Fruit fly (Drosophila melanogaster) whole organism, prepupa: ENCODE data around the gene ocn.

ENCODE experiments used
- CG10631 ChIP-seq: fragments of 200-800 bp; sonication (Bioruptor generic); optimal IDR thresholded peaks from 2 replicates; lab custom pipeline; 2016; ENCODE audit warnings: missing biosample characterization, missing genetic modification characterization
- CG10669 ChIP-seq: fragments of 200-800 bp; sonication (Bioruptor generic); optimal IDR thresholded peaks from 3 replicates; lab custom pipeline; 2018; ENCODE audit warnings: missing biosample characterization, mild to moderate bottlenecking, missing genetic modification characterization, moderate library complexity
- CG11294 ChIP-seq: fragments of 200-800 bp; sonication (Bioruptor generic); IDR thresholded peaks from 2 replicates; pipeline ENCODE4 v1.3.6; 2022; ENCODE audit warnings: missing biosample characterization, missing genetic modification characterization
- CG11762 ChIP-seq: fragments of 200-800 bp; sonication (Bioruptor generic); optimal IDR thresholded peaks from 3 replicates; lab custom pipeline; 2016; ENCODE audit warnings: missing biosample characterization, missing genetic modification characterization; ENCODE audit not compliant: insufficient read depth
- CG15336 ChIP-seq: fragments of 200-800 bp; sonication (Bioruptor generic); IDR thresholded peaks from 2 replicates; pipeline ENCODE4 v1.3.6; 2022; ENCODE audit warnings: missing biosample characterization, missing genetic modification characterization
- CG16779 ChIP-seq: fragments of 200-800 bp; sonication (Bioruptor generic); optimal IDR thresholded peaks from 3 replicates; lab custom pipeline; 2017; ENCODE audit warnings: missing biosample characterization, mild to moderate bottlenecking, missing genetic modification characterization
- CG3032 ChIP-seq: fragments of 200-800 bp; optimal IDR thresholded peaks from 2 replicates; lab custom pipeline; 2019; ENCODE audit warnings: missing biosample characterization, mild to moderate bottlenecking, missing genetic modification characterization, moderate library complexity
- CG31627 ChIP-seq: fragments of 200-800 bp; sonication (Bioruptor generic); optimal IDR thresholded peaks from 3 replicates; lab custom pipeline; 2016; ENCODE audit warnings: missing biosample characterization, missing genetic modification characterization
- CG32006 ChIP-seq: fragments of 200-800 bp; sonication (Bioruptor generic); optimal IDR thresholded peaks from 3 replicates; lab custom pipeline; 2017; ENCODE audit warnings: missing biosample characterization, mild to moderate bottlenecking, missing genetic modification characterization
- CG34406 ChIP-seq: fragments of 200-800 bp; sonication (Bioruptor generic); optimal IDR thresholded peaks from 3 replicates; lab custom pipeline; 2016; ENCODE audit warnings: missing biosample characterization, missing genetic modification characterization
- CG3919 ChIP-seq: fragments of 200-800 bp; sonication (Bioruptor generic); optimal IDR thresholded peaks from 3 replicates; lab custom pipeline; 2016; ENCODE audit warnings: missing biosample characterization, missing genetic modification characterization
- CG4318 ChIP-seq: fragments of 200-800 bp; sonication (Bioruptor generic); optimal IDR thresholded peaks from 3 replicates; lab custom pipeline; 2017; ENCODE audit warnings: missing biosample characterization, mild to moderate bottlenecking, missing genetic modification characterization
- CG6163 ChIP-seq: fragments of 200-800 bp; sonication (Bioruptor generic); IDR thresholded peaks from 3 replicates; pipeline ENCODE4 v1.3.6; 2022; ENCODE audit warnings: missing biosample characterization, missing genetic modification characterization
- CG6276 ChIP-seq: fragments of 200-800 bp; sonication (Bioruptor generic); optimal IDR thresholded peaks from 2 replicates; lab custom pipeline; 2017; ENCODE audit warnings: missing biosample characterization, mild to moderate bottlenecking, missing genetic modification characterization
- CG6792 ChIP-seq: fragments of 200-800 bp; sonication (Bioruptor generic); optimal IDR thresholded peaks from 3 replicates; lab custom pipeline; 2016; ENCODE audit warnings: missing biosample characterization, missing genetic modification characterization
- CG6808 ChIP-seq: fragments of 200-800 bp; sonication (Bioruptor generic); optimal IDR thresholded peaks from 3 replicates; lab custom pipeline; 2017; ENCODE audit warnings: missing biosample characterization, missing genetic modification characterization, mild to moderate bottlenecking, moderate library complexity, missing genetic modification reagents
- CG6854 ChIP-seq: fragments of 200-800 bp; sonication (Bioruptor generic); optimal IDR thresholded peaks from 2 replicates; lab custom pipeline; 2017; ENCODE audit warnings: missing biosample characterization, mild to moderate bottlenecking, missing genetic modification characterization
- CG7368 ChIP-seq: fragments of 200-800 bp; sonication (Bioruptor generic); optimal IDR thresholded peaks from 3 replicates; lab custom pipeline; 2016; ENCODE audit warnings: missing biosample characterization, missing genetic modification characterization
- CG8319 ChIP-seq: fragments of 200-800 bp; sonication (Bioruptor generic); optimal IDR thresholded peaks from 3 replicates; lab custom pipeline; 2016; ENCODE audit warnings: missing biosample characterization, missing genetic modification characterization
- CG8632 ChIP-seq: fragments of 200-800 bp; sonication (Bioruptor generic); optimal IDR thresholded peaks from 3 replicates; lab custom pipeline; 2016; ENCODE audit warnings: missing biosample characterization, missing genetic modification characterization
- CG9139 ChIP-seq: fragments of 200-800 bp; sonication (Bioruptor generic); optimal IDR thresholded peaks from 3 replicates; lab custom pipeline; 2017; ENCODE audit warnings: missing biosample characterization, mild to moderate bottlenecking, missing genetic modification characterization
- Eip75B ChIP-seq: fragments of 200-800 bp; sonication (Bioruptor generic); optimal IDR thresholded peaks from 3 replicates; lab custom pipeline; 2016; ENCODE audit warnings: missing biosample characterization, missing genetic modification characterization
- Ets21C ChIP-seq: fragments of 200-800 bp; sonication (Bioruptor generic); optimal IDR thresholded peaks from 3 replicates; lab custom pipeline; 2016; ENCODE audit warnings: missing biosample characterization, missing genetic modification characterization
- Ets96B ChIP-seq: fragments of 200-800 bp; optimal IDR thresholded peaks from 2 replicates; lab custom pipeline; 2019; ENCODE audit warnings: missing biosample characterization, mild to moderate bottlenecking, missing genetic modification characterization, moderate library complexity
- Hr38 ChIP-seq: sonication (Bioruptor generic); optimal IDR thresholded peaks from 2 replicates; lab custom pipeline; 2016; ENCODE audit warnings: missing biosample characterization, missing genetic modification characterization
- Hr4 ChIP-seq: fragments of 200-800 bp; sonication (Bioruptor generic); optimal IDR thresholded peaks from 3 replicates; lab custom pipeline; 2016; ENCODE audit warnings: missing biosample characterization, missing genetic modification characterization
- Lpt ChIP-seq: fragments of 200-800 bp; sonication (Bioruptor generic); optimal IDR thresholded peaks from 3 replicates; lab custom pipeline; 2016; ENCODE audit warnings: missing biosample characterization, missing genetic modification characterization
- Met ChIP-seq: fragments of 200-800 bp; sonication (Bioruptor generic); optimal IDR thresholded peaks from 3 replicates; lab custom pipeline; 2016; ENCODE audit warnings: missing biosample characterization, missing genetic modification characterization
- OdsH ChIP-seq: fragments of 200-800 bp; sonication (Bioruptor generic); optimal IDR thresholded peaks from 3 replicates; lab custom pipeline; 2016; ENCODE audit warnings: missing biosample characterization, missing genetic modification characterization
- Smox ChIP-seq: fragments of 200-800 bp; sonication (Bioruptor generic); optimal IDR thresholded peaks from 3 replicates; lab custom pipeline; 2016; ENCODE audit warnings: missing biosample characterization, missing genetic modification characterization
- Sox102F ChIP-seq: fragments of 200-800 bp; sonication (Bioruptor generic); optimal IDR thresholded peaks from 2 replicates; lab custom pipeline; 2016; ENCODE audit warnings: missing biosample characterization, mild to moderate bottlenecking, missing genetic modification characterization
- Sox14 ChIP-seq: fragments of 200-800 bp; sonication (Bioruptor generic); optimal IDR thresholded peaks from 3 replicates; lab custom pipeline; 2016; ENCODE audit warnings: missing biosample characterization, missing genetic modification characterization
- Sox15 ChIP-seq: fragments of 200-800 bp; sonication (Bioruptor generic); optimal IDR thresholded peaks from 3 replicates; lab custom pipeline; 2016; ENCODE audit warnings: missing biosample characterization, missing genetic modification characterization
- achi ChIP-seq: fragments of 200-800 bp; sonication (Bioruptor generic); optimal IDR thresholded peaks from 3 replicates; lab custom pipeline; 2016; ENCODE audit warnings: missing biosample characterization, missing genetic modification characterization
- acj6 ChIP-seq: fragments of 200-800 bp; sonication (Bioruptor generic); optimal IDR thresholded peaks from 3 replicates; lab custom pipeline; 2016; ENCODE audit warnings: missing biosample characterization, missing genetic modification characterization
- cyc ChIP-seq: fragments of 200-800 bp; sonication (Bioruptor generic); optimal IDR thresholded peaks from 3 replicates; lab custom pipeline; 2016; ENCODE audit warnings: missing biosample characterization, missing genetic modification characterization
- dac ChIP-seq: fragments of 200-800 bp; sonication (Bioruptor generic); optimal IDR thresholded peaks from 2 replicates; lab custom pipeline; 2017; ENCODE audit warnings: missing biosample characterization, mild to moderate bottlenecking, missing genetic modification characterization
- dsx ChIP-seq: fragments of 200-800 bp; optimal IDR thresholded peaks from 3 replicates; lab custom pipeline; 2019; ENCODE audit warnings: missing biosample characterization, mild to moderate bottlenecking, missing genetic modification characterization, moderate library complexity; ENCODE audit not compliant: poor library complexity, severe bottlenecking
- eg ChIP-seq: fragments of 200-800 bp; sonication (Bioruptor generic); IDR thresholded peaks from 3 replicates; pipeline ENCODE4 v1.3.6; 2022; ENCODE audit warnings: missing biosample characterization, missing genetic modification characterization
- esn ChIP-seq: fragments of 200-800 bp; sonication (Bioruptor generic); optimal IDR thresholded peaks from 2 replicates; lab custom pipeline; 2016; ENCODE audit warnings: missing biosample characterization, mild to moderate bottlenecking, missing genetic modification characterization, moderate library complexity
- fd59A ChIP-seq: fragments of 200-800 bp; sonication (Bioruptor generic); optimal IDR thresholded peaks from 2 replicates; lab custom pipeline; 2017; ENCODE audit warnings: missing biosample characterization, mild to moderate bottlenecking, missing genetic modification characterization, missing genetic modification reagents
- lz ChIP-seq: fragments of 200-800 bp; sonication (Bioruptor generic); optimal IDR thresholded peaks from 3 replicates; lab custom pipeline; 2016; ENCODE audit warnings: missing biosample characterization, missing genetic modification characterization
- net ChIP-seq: fragments of 200-800 bp; sonication (Bioruptor generic); optimal IDR thresholded peaks from 3 replicates; lab custom pipeline; 2016; ENCODE audit warnings: missing biosample characterization, missing genetic modification characterization
- pdm3 ChIP-seq: fragments of 200-800 bp; sonication (Bioruptor generic); optimal IDR thresholded peaks from 3 replicates; lab custom pipeline; 2016; ENCODE audit warnings: missing biosample characterization, missing genetic modification characterization
- salr ChIP-seq, 2 experiments: fragments of 200-800 bp; sonication (Bioruptor generic); optimal IDR thresholded peaks; 3 replicates each; lab custom pipeline; 2016 to 2018; ENCODE audit warnings: missing biosample characterization in 2 of 2, missing genetic modification characterization in 2 of 2, mild to moderate bottlenecking in 1 of 2
- spab ChIP-seq: fragments of 200-800 bp; sonication (Bioruptor generic); optimal IDR thresholded peaks from 2 replicates; lab custom pipeline; 2017; ENCODE audit warnings: missing biosample characterization, mild to moderate bottlenecking, missing genetic modification characterization, missing genetic modification reagents
- ss ChIP-seq, 2 experiments: fragments of 200-800 bp; sonication (Bioruptor generic); optimal IDR thresholded peaks; 2 replicates in 1 of 2; 3 replicates in 1 of 2; lab custom pipeline; 2017 to 2018; ENCODE audit warnings: mild to moderate bottlenecking in 2 of 2, missing biosample characterization in 2 of 2, missing genetic modification characterization in 2 of 2, moderate library complexity in 1 of 2
- svp ChIP-seq: fragments of 200-800 bp; sonication (Bioruptor generic); peaks from one replicate; lab custom pipeline; 2016; ENCODE audit warnings: missing biosample characterization, missing genetic modification characterization
- topi ChIP-seq: fragments of 200-800 bp; sonication (Bioruptor generic); optimal IDR thresholded peaks from 3 replicates; lab custom pipeline; 2016; ENCODE audit warnings: missing biosample characterization, missing genetic modification characterization

The ocn gene

dm6 chr3R:30083215-30083614, 45.7 kb upstream of the ocn start (continued):
- TF ChIP-seq CG10631 (GFP tag; lab: Kevin White, UChicago): no peak
- no peak for TF ChIP-seq CG6808 (GFP tag; lab: Kevin White, UChicago)
- peak; percentile 8 for TF ChIP-seq acj6
- no peak for TF ChIP-seq net (GFP tag; lab: Kevin White, UChicago)
- TF ChIP-seq CG11762: no peak
- TF ChIP-seq spab (GFP tag; lab: Kevin White, UChicago): no peak
- peak; percentile 45 for TF ChIP-seq Smox (GFP tag; lab: Kevin White, UChicago)
- peak; percentile 17 for TF ChIP-seq CG32006 (GFP tag; lab: Kevin White, UChicago)
- no peak for TF ChIP-seq CG6792
- no peak for TF ChIP-seq Lpt (GFP tag; lab: Kevin White, UChicago)
- TF ChIP-seq Sox14 (GFP tag; lab: Kevin White, UChicago): peak; percentile 16
- peak; percentile 64 for TF ChIP-seq topi (GFP tag; lab: Kevin White, UChicago)

dm6 chr3R:30076088-30076487, 38.6 kb upstream of the ocn start:
- TF ChIP-seq CG16779 (tag; lab: Kevin White, UChicago) (no peak), CG6854 (GFP tag; lab: Kevin White, UChicago) (no peak), esn (GFP tag; lab: Kevin White, UChicago) (peak; percentile 69), CG34406 (GFP tag; lab: Kevin White, UChicago) (peak; percentile 48), CG9139 (no peak), pdm3 (GFP tag; lab: Kevin White, UChicago) (peak; percentile 73), CG8319 (peak; percentile 31), eg (GFP tag; lab: Robert Waterston, UW) (peak; percentile 63; the same call in 2 of the 3 replicates), CG15336 (GFP tag; lab: Robert Waterston, UW) (peak; percentile 74), Sox15 (GFP tag; lab: Kevin White, UChicago) (peak; percentile 39), CG6808 (GFP tag; lab: Kevin White, UChicago) (peak; percentile 35), CG6276 (GFP tag; lab: Kevin White, UChicago) (peak; percentile 46), dsx (peak; percentile 3), Hr38 (GFP tag; lab: Kevin White, UChicago) (no peak), topi (GFP tag; lab: Kevin White, UChicago) (peak; percentile 53), svp (GFP tag; lab: Kevin White, UChicago) (peak; percentile 75), CG32006 (GFP tag; lab: Kevin White, UChicago) (peak; percentile 80), CG11762 (peak; percentile 36), Met (peak; percentile 61), Eip75B (GFP tag; lab: Kevin White, UChicago) (peak; percentile 74), fd59A (GFP tag; lab: Kevin White, UChicago) (peak; percentile 46), CG3032 (tag; lab: Kevin White, UChicago) (peak; percentile 48), dac (GFP tag; lab: Kevin White, UChicago) (peak; percentile 56), CG10631 (GFP tag; lab: Kevin White, UChicago) (peak; percentile 71), CG10669 (peak; percentile 49), ss (GFP tag; optimal IDR thresholded peaks at IDR 0.05; lab: Kevin White, UChicago) (peak; percentile 24 to 52), CG3919 (GFP tag; lab: Kevin White, UChicago) (peak; percentile 68), salr (GFP tag; optimal IDR thresholded peaks at IDR 0.05; lab: Kevin White, UChicago) (peak; percentile 20 to 53), Sox14 (GFP tag; lab: Kevin White, UChicago) (peak; percentile 64), Hr4 (GFP tag; lab: Kevin White, UChicago) (peak; percentile 86), Ets96B (peak; percentile 37), CG4318 (GFP tag; lab: Kevin White, UChicago) (peak; percentile 58), Sox102F (GFP tag; lab: Kevin White, UChicago) (peak; percentile 51), CG6163 (peak; percentile 76), Ets21C (peak; percentile 44), cyc (GFP tag; lab: Kevin White, UChicago) (peak; percentile 65), OdsH (GFP tag; lab: Kevin White, UChicago) (peak; percentile 72), achi (peak; percentile 51), CG11294 (peak; percentile 24; the same call in 1 of the 2 replicates), lz (GFP tag; lab: Kevin White, UChicago) (peak; percentile 72), CG8632 (GFP tag; lab: Kevin White, UChicago) (peak; percentile 62), CG6792 (peak; percentile 74), CG7368 (peak; percentile 3), CG31627 (GFP tag; lab: Kevin White, UChicago) (peak; percentile 68)
